Worm (Caenorhabditis elegans) whole organism, L4 larva: Measurements from ENCODE around the gene Y49E10.21.

ENCODE experiments used
- F37D6.2 ChIP-seq: sonication (generic microtip); optimal IDR thresholded peaks from 2 replicates; lab custom pipeline; 2016; ENCODE audit warnings: mild to moderate bottlenecking, missing genetic modification characterization, missing compliant biosample characterization
- F44E2.7 ChIP-seq: fragments of 200-800 bp; sonication (Bioruptor generic); IDR thresholded peaks from 2 replicates; pipeline ENCODE4 v2.1.2; 2022; ENCODE audit warnings: missing genetic modification characterization, missing compliant biosample characterization
- F49E8.2 ChIP-seq: sonication (generic microtip); optimal IDR thresholded peaks from 2 replicates; lab custom pipeline; 2016; ENCODE audit warnings: missing compliant biosample characterization, mild to moderate bottlenecking, missing genetic modification characterization, borderline replicate concordance
- T26A8.4 ChIP-seq: fragments of 200-800 bp; sonication (Bioruptor generic); IDR thresholded peaks from 2 replicates; pipeline ENCODE4 v1.3.6; 2022; ENCODE audit warnings: missing genetic modification characterization, missing compliant biosample characterization
- ZK337.2 ChIP-seq: fragments of 200-800 bp; sonication (Bioruptor generic); IDR thresholded peaks from 2 replicates; pipeline ENCODE4 v1.3.6; 2022; ENCODE audit warnings: missing genetic modification reagents, missing genetic modification characterization, missing compliant biosample characterization
- arid-1 ChIP-seq: fragments of 200-800 bp; sonication (Bioruptor generic); conservative IDR thresholded peaks from 2 replicates; pipeline ENCODE4 v1.3.6; 2022; ENCODE audit warnings: missing genetic modification reagents, missing genetic modification characterization, missing compliant biosample characterization
- attf-4 ChIP-seq: sonication (generic microtip); optimal IDR thresholded peaks from 3 replicates; lab custom pipeline; 2017; ENCODE audit warnings: missing biosample characterization, missing genetic modification characterization
- ceh-20 ChIP-seq: fragments of 200-800 bp; sonication (Bioruptor generic); IDR thresholded peaks from 2 replicates; pipeline ENCODE4 v1.3.6; 2022; ENCODE audit warnings: missing genetic modification reagents, missing genetic modification characterization, missing compliant biosample characterization
- ceh-28 ChIP-seq: fragments of 150-350 bp; optimal IDR thresholded peaks from 2 replicates; lab custom pipeline; 2014; ENCODE audit warnings: missing biosample characterization, missing genetic modification reagents, missing genetic modification characterization
- ceh-32 ChIP-seq: sonication (generic microtip); optimal IDR thresholded peaks from 2 replicates; lab custom pipeline; 2016; ENCODE audit warnings: mild to moderate bottlenecking, missing genetic modification characterization, missing compliant biosample characterization; ENCODE audit not compliant: poor library complexity
- ces-1 ChIP-seq: fragments of 150-350 bp; sonication (generic microtip); optimal IDR thresholded peaks from 4 replicates; lab custom pipeline; 2014; ENCODE audit warnings: missing biosample characterization, missing genetic modification reagents, missing genetic modification characterization
- daf-16 ChIP-seq, 3 experiments: sonication (generic microtip); optimal IDR thresholded peaks; 2 replicates each; lab custom pipeline; 2016 to 2017; ENCODE audit warnings: missing genetic modification characterization in 3 of 3, missing genetic modification reagents in 3 of 3, mild to moderate bottlenecking in 2 of 3, missing compliant biosample characterization in 2 of 3, missing biosample characterization in 1 of 3, moderate library complexity in 1 of 3
- daf-19 ChIP-seq: fragments of 200-800 bp; sonication (Bioruptor generic); conservative IDR thresholded peaks from 2 replicates; pipeline ENCODE4 v1.3.6; 2022; ENCODE audit warnings: missing genetic modification characterization, missing compliant biosample characterization
- daf-8 ChIP-seq: fragments of 200-800 bp; sonication (Bioruptor generic); IDR thresholded peaks from 2 replicates; pipeline ENCODE4 v1.3.6; 2022; ENCODE audit warnings: missing genetic modification characterization, missing compliant biosample characterization
- dmd-6 ChIP-seq: fragments of 200-800 bp; sonication (Bioruptor generic); IDR thresholded peaks from 2 replicates; pipeline ENCODE4 v1.3.6; 2022; ENCODE audit warnings: missing genetic modification reagents, missing genetic modification characterization, missing compliant biosample characterization
- dmd-9 ChIP-seq: fragments of 200-800 bp; sonication (Bioruptor generic); IDR thresholded peaks from 2 replicates; pipeline ENCODE4 v1.3.6; 2022; ENCODE audit warnings: missing genetic modification reagents, missing genetic modification characterization, missing compliant biosample characterization
- duxl-1 ChIP-seq: sonication (generic microtip); optimal IDR thresholded peaks from 2 replicates; lab custom pipeline; 2016; ENCODE audit warnings: mild to moderate bottlenecking, missing genetic modification characterization, moderate library complexity, missing compliant biosample characterization; ENCODE audit not compliant: poor library complexity
- dve-1 ChIP-seq: sonication (generic microtip); optimal IDR thresholded peaks from 2 replicates; lab custom pipeline; 2017; ENCODE audit warnings: antibody characterized with exemption, mild to moderate bottlenecking, missing genetic modification characterization, missing compliant biosample characterization; ENCODE audit not compliant: insufficient read depth
- egl-43 ChIP-seq: fragments of 200-800 bp; sonication (Bioruptor generic); IDR thresholded peaks from 2 replicates; pipeline ENCODE4 v1.3.6; 2022; ENCODE audit warnings: missing genetic modification reagents, missing genetic modification characterization, missing compliant biosample characterization
- fkh-10 ChIP-seq: fragments of 150-350 bp; optimal IDR thresholded peaks from 2 replicates; lab custom pipeline; 2014; ENCODE audit warnings: missing biosample characterization, missing genetic modification reagents, missing genetic modification characterization
- hlh-11 ChIP-seq: fragments of 200-800 bp; sonication (Bioruptor generic); optimal IDR thresholded peaks from 2 replicates; lab custom pipeline; 2018; ENCODE audit warnings: mild to moderate bottlenecking, missing genetic modification characterization, missing compliant biosample characterization
- hlh-30 ChIP-seq: sonication (generic microtip); optimal IDR thresholded peaks from 2 replicates; lab custom pipeline; 2017; ENCODE audit warnings: antibody characterized with exemption, mild to moderate bottlenecking, missing genetic modification characterization, missing compliant biosample characterization; ENCODE audit not compliant: insufficient read depth
- lin-13 ChIP-seq: fragments of 150-350 bp; optimal IDR thresholded peaks from 2 replicates; lab custom pipeline; 2014; ENCODE audit warnings: missing biosample characterization, missing genetic modification reagents, missing genetic modification characterization
- lin-38 ChIP-seq: fragments of 200-800 bp; sonication (Bioruptor generic); IDR thresholded peaks from 2 replicates; pipeline ENCODE4 v1.3.6; 2022; ENCODE audit warnings: missing genetic modification reagents, missing genetic modification characterization, missing compliant biosample characterization
- madf-5 ChIP-seq, 2 experiments: fragments of 200-800 bp; sonication (Bioruptor generic); IDR thresholded peaks; 2 replicates each; pipeline ENCODE4 v1.3.6; 2022; ENCODE audit warnings: missing compliant biosample characterization in 2 of 2, missing genetic modification characterization in 2 of 2
- madf-9 ChIP-seq: fragments of 200-800 bp; sonication (Bioruptor generic); conservative IDR thresholded peaks from 2 replicates; pipeline ENCODE4 v1.3.6; 2022; ENCODE audit warnings: missing genetic modification reagents, missing genetic modification characterization, missing compliant biosample characterization
- mdl-1 ChIP-seq, 2 experiments: fragments of 150-350 bp in 1 of 2; sonication (generic microtip) in 1 of 2; optimal IDR thresholded peaks; 2 replicates each; lab custom pipeline; 2014 to 2017; ENCODE audit warnings: missing biosample characterization in 2 of 2, missing genetic modification characterization in 2 of 2
- mep-1 ChIP-seq: fragments of 150-350 bp; sonication (generic microtip); optimal IDR thresholded peaks from 3 replicates; lab custom pipeline; 2014; ENCODE audit warnings: missing biosample characterization, missing genetic modification characterization
- mes-2 ChIP-seq: sonication (generic microtip); optimal IDR thresholded peaks from 2 replicates; lab custom pipeline; 2016; ENCODE audit warnings: missing genotype, mild to moderate bottlenecking, missing genetic modification characterization, missing compliant biosample characterization; ENCODE audit not compliant: poor library complexity, severe bottlenecking
- mxl-2 ChIP-seq: fragments of 200-800 bp; sonication (Bioruptor generic); conservative IDR thresholded peaks from 2 replicates; pipeline ENCODE4 v1.3.6; 2022; ENCODE audit warnings: missing genetic modification reagents, missing genetic modification characterization, missing compliant biosample characterization
- mxl-3 ChIP-seq: fragments of 200-800 bp; sonication (Bioruptor generic); optimal IDR thresholded peaks from 2 replicates; lab custom pipeline; 2018; ENCODE audit warnings: mild to moderate bottlenecking, missing genetic modification characterization, missing compliant biosample characterization
- nhr-102 ChIP-seq: sonication (generic microtip); optimal IDR thresholded peaks from 2 replicates; lab custom pipeline; 2016; ENCODE audit warnings: mild to moderate bottlenecking, missing genetic modification characterization, moderate library complexity, missing compliant biosample characterization
- nhr-111 ChIP-seq: fragments of 200-800 bp; sonication (Bioruptor generic); optimal IDR thresholded peaks from 2 replicates; lab custom pipeline; 2018; ENCODE audit warnings: mild to moderate bottlenecking, missing genetic modification characterization, missing compliant biosample characterization
- nhr-28 ChIP-seq: fragments of 150-350 bp; optimal IDR thresholded peaks from 2 replicates; lab custom pipeline; 2014; ENCODE audit warnings: missing biosample characterization, missing genetic modification characterization
- nhr-42 ChIP-seq: fragments of 200-800 bp; sonication (Bioruptor generic); IDR thresholded peaks from 2 replicates; pipeline ENCODE4 v1.3.6; 2022; ENCODE audit warnings: missing genetic modification characterization, missing compliant biosample characterization
- nhr-6 ChIP-seq: fragments of 150-350 bp; optimal IDR thresholded peaks from 2 replicates; lab custom pipeline; 2014; ENCODE audit warnings: missing biosample characterization, missing genetic modification characterization
- pqm-1 ChIP-seq: sonication (generic microtip); optimal IDR thresholded peaks from 2 replicates; lab custom pipeline; 2017; ENCODE audit warnings: missing biosample characterization, missing genetic modification characterization
- rbr-2 ChIP-seq: sonication (generic microtip); optimal IDR thresholded peaks from 2 replicates; lab custom pipeline; 2016; ENCODE audit warnings: missing genotype, missing genetic modification characterization, missing compliant biosample characterization
- saeg-2 ChIP-seq: fragments of 200-800 bp; sonication (Bioruptor generic); IDR thresholded peaks from 2 replicates; pipeline ENCODE4 v1.3.6; 2022; ENCODE audit warnings: missing genetic modification reagents, missing genetic modification characterization, missing compliant biosample characterization
- spr-1 ChIP-seq: sonication (generic microtip); optimal IDR thresholded peaks from 2 replicates; lab custom pipeline; 2016; ENCODE audit warnings: mild to moderate bottlenecking, missing genetic modification characterization, missing compliant biosample characterization
- tra-1 ChIP-seq: fragments of 200-800 bp; sonication (Bioruptor generic); IDR thresholded peaks from 2 replicates; pipeline ENCODE4 v1.3.6; 2022; ENCODE audit warnings: missing genetic modification reagents, missing genetic modification characterization, missing compliant biosample characterization
- unc-130 ChIP-seq: sonication (generic microtip); optimal IDR thresholded peaks from 2 replicates; lab custom pipeline; 2016; ENCODE audit warnings: missing genetic modification reagents, missing genetic modification characterization, missing compliant biosample characterization
- unc-62 ChIP-seq, 3 experiments: fragments of 150-350 bp in 1 of 3; sonication (generic microtip); optimal IDR thresholded peaks in 2 of 3; peaks in 1 of 3; 1 replicate in 1 of 3; 2 replicates in 2 of 3; lab custom pipeline; 2014 to 2017; ENCODE audit warnings: missing biosample characterization in 3 of 3, missing genetic modification characterization in 3 of 3, missing genetic modification reagents in 3 of 3, missing genotype in 1 of 3

Gene Y49E10.21

DNA sequence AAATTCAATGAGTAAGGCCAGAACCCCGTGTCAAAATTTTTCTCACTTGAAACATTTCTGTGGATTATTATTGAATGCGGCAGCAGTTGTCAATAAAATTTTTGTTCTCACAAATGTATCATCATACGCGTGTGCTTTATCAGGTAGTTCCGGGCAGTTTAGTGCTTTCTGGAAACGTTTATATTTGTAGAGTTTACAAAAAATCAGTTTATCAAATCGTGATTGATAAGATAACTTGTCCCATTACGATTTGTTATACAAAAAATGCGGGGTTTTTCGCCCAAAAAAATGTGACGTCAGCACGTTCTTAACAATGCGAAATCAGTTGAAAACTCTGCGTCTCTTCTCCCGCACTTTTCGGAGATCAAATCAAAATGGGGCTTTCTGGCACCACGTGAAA lies 12.2 kb upstream of the Y49E10.21 start (continued):
- TF ChIP-seq daf-19 (GFP tag; lab: Robert Waterston, UW) (no peak), F44E2.7 (no peak)
- TF ChIP-seq, all 104 proteins: peak for 8

DNA sequence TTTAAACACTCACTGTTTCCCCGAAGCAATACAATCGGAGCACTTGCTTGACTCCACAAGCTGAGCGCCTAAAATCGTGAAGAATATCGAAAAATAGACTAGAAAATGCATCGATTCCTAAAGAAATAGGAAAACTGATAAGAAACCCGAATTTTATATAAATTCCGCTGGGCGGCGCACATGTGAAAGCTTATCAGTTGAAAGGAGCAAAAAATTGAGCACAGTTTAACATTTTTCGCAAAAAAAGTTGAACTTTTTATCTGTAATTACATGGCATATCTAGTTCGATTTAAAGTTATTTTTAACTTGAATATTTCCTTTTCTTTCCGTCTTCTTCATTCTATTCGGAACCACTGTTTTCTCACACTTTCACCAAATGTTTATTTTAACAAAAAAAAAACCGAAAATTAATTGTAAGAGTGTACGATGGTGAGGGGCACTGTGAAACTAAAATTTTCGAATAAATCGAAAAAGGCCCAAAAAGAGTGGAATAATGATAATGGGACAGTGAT lies 11.3 kb upstream of the Y49E10.21 start, which contains the start of gene Y49E10.18:
Gene Y49E10.18, minus strand, starts transcription at position 116 of the 512 bp plus-strand sequence.
- TF ChIP-seq F37D6.2 (tag; lab: Kevin White, UChicago) (no peak), dve-1 (tag; lab: Kevin White, UChicago) (peak; percentile 53), hlh-11 (tag; lab: Kevin White, UChicago) (peak; percentile 21), mdl-1 (tag; optimal IDR thresholded peaks at IDR 0.05; lab: Kevin White, UChicago) (peak in 1 of 2 experiments; percentile 49), unc-62 (GFP tag; optimal IDR thresholded peaks at IDR 0.05 in 1 of 2; lab: Kevin White, UChicago) (peak in 1 of 2 experiments; percentile 92), unc-62 (tag; optimal IDR thresholded peaks at IDR 0.05; lab: Kevin White, UChicago) (no peak), daf-16 (GFP tag; optimal IDR thresholded peaks at IDR 0.05; lab: Kevin White, UChicago) (no peak), daf-16 (tag; optimal IDR thresholded peaks at IDR 0.05; lab: Kevin White, UChicago) (peak; percentile 43), ces-1 (no peak), nhr-28 (peak; percentile 53), pqm-1 (peak; percentile 82), egl-43 (GFP tag; lab: Robert Waterston, UW) (no peak), lin-38 (GFP tag; lab: Robert Waterston, UW) (peak; percentile 20; the same call in 1 of the 2 replicates), mep-1 (tag; lab: Kevin White, UChicago) (peak; percentile 13), nhr-42 (no peak), daf-8 (GFP tag; lab: Robert Waterston, UW) (no peak), fkh-10 (GFP tag; lab: Kevin White, UChicago) (no peak), dmd-6 (GFP tag; lab: Robert Waterston, UW) (peak; percentile 78), mxl-3 (GFP tag; lab: Kevin White, UChicago) (peak; percentile 1)

DNA sequence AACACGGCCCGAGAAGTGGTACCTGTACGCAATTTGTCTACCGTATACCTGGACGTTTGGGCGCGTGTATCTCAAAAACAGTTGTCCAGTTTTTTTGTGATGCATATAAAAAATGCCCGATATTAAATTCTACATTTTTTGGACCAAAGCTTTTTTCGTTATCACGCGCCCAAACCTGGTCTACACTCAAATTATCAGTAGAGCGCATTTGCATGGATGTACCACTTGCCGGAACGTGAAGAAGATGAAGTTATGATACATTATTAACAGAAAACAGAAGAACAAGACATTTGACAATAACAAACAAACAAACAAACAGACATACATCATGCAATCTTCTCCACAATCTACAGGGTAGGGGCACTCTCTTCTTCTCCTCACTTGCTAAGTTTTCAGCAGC lies 9.8 kb upstream of the Y49E10.21 start:
- TF ChIP-seq hlh-30 (tag; lab: Kevin White, UChicago) (peak; percentile 23), lin-38 (GFP tag; lab: Robert Waterston, UW) (peak; percentile 64)
- TF ChIP-seq, all 104 proteins: peak for 2; not testable (repeated sequence) for 102

DNA sequence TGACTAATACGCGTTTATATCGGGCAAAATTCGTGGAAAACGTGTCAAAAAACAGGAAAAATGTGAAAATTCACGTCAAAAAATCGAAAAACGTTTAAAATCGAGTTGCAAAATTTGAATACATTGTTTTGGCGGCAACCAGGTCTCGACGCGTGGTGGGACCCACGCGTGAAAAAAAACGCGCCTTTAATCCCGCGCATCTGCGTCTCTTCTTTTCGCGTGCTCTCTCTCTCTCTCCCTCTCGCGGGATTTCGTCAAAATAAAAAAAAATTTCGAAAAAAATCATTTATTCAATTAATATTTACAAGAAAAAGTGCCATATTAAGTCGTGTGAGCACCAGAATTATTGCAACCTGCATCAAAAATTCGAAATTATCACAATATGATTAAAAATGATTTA lies 4.1 kb upstream of the Y49E10.21 start, which contains the start of gene ani-1:
Gene ani-1, minus strand, starts transcription at position 61 of the 400 bp plus-strand sequence.
- TF ChIP-seq ceh-32 (tag; lab: Kevin White, UChicago), result no peak
- TF ChIP-seq madf-5 (GFP tag; IDR thresholded peaks at IDR 0.05; lab: Robert Waterston, UW), result no peak
- TF ChIP-seq ceh-20 (GFP tag; lab: Robert Waterston, UW), result no peak
- no peak for TF ChIP-seq ZK337.2 (GFP tag; lab: Robert Waterston, UW)
- TF ChIP-seq duxl-1 (tag; lab: Kevin White, UChicago), result peak; percentile 5
- no peak for TF ChIP-seq fkh-10 (GFP tag; lab: Kevin White, UChicago)
- TF ChIP-seq dmd-9 (GFP tag; lab: Robert Waterston, UW), result no peak
- no peak for TF ChIP-seq tra-1 (GFP tag; lab: Robert Waterston, UW)
- TF ChIP-seq nhr-111, result no peak
- TF ChIP-seq F49E8.2 (tag; lab: Kevin White, UChicago), result peak; percentile 31
- no peak for TF ChIP-seq mxl-2
- peak; percentile 36 for TF ChIP-seq rbr-2 (tag; lab: Kevin White, UChicago)
- peak; percentile 14 for TF ChIP-seq nhr-102
- TF ChIP-seq lin-13 (GFP tag; lab: Kevin White, UChicago), result peak; percentile 40
- 0 out of 2 replicates have a peak, but pooled peaks have one; percentile 18 for TF ChIP-seq T26A8.4 (GFP tag; lab: Robert Waterston, UW)
- peak; percentile 77 for TF ChIP-seq lin-38 (GFP tag; lab: Robert Waterston, UW)
- peak; percentile 69 for TF ChIP-seq mes-2
- peak; percentile 24 for TF ChIP-seq dve-1 (tag; lab: Kevin White, UChicago)
- no peak for TF ChIP-seq saeg-2 (GFP tag; lab: Robert Waterston, UW)
- peak; percentile 63 for TF ChIP-seq nhr-6 (tag; lab: Kevin White, UChicago)
- TF ChIP-seq attf-4 (tag; lab: Kevin White, UChicago), result no peak
- TF ChIP-seq spr-1, result peak; percentile 10
- peak; percentile 42; the same call in 1 of the 2 replicates for TF ChIP-seq arid-1 (GFP tag; lab: Robert Waterston, UW)
- no peak for TF ChIP-seq ceh-28 (tag; lab: Kevin White, UChicago)
- peak; percentile 86 for TF ChIP-seq unc-130 (GFP tag; lab: Kevin White, UChicago)
- no peak for TF ChIP-seq madf-9
